Fruit fly (Drosophila melanogaster): ENCODE measurements around the gene tefu.

Gene tefu

dm6 chr3R:15208712-15209499 is 33.1 kb downstream of the tefu start, which contains the start of the genes Spn88Eb and Mau2 (continued):
- TF ChIP-seq CHES-1-like (GFP tag; optimal IDR thresholded peaks at IDR 0.05), result peak; percentile 78
- TF ChIP-seq CrebB (tag; optimal IDR thresholded peaks at IDR 0.05), result peak; percentile 22
- TF ChIP-seq lilli (GFP tag; optimal IDR thresholded peaks at IDR 0.05), result peak; percentile 73
- no peak for TF ChIP-seq nom (GFP tag; optimal IDR thresholded peaks at IDR 0.05)
- TF ChIP-seq croc (GFP tag; conservative IDR thresholded peaks at IDR 0.05), result peak; percentile 56; the same call in 2 of the 3 replicates
- TF ChIP-seq ab (GFP tag; optimal IDR thresholded peaks at IDR 0.05), result no peak
- peak; percentile 43 for TF ChIP-seq CG1602 (GFP tag; optimal IDR thresholded peaks at IDR 0.05)
- TF ChIP-seq CG9876 (GFP tag; optimal IDR thresholded peaks at IDR 0.05), result peak; percentile 58
- TF ChIP-seq jumu (GFP tag; optimal IDR thresholded peaks at IDR 0.05), result peak; percentile 76
- TF ChIP-seq CG31224 (GFP tag; IDR thresholded peaks at IDR 0.05), result peak; percentile 70
- TF ChIP-seq CG12744 (GFP tag; optimal IDR thresholded peaks at IDR 0.05), result no peak
- TF ChIP-seq CTCF (GFP tag; optimal IDR thresholded peaks at IDR 0.05), result no peak
- no peak for TF ChIP-seq btn (GFP tag; optimal IDR thresholded peaks at IDR 0.05)
- TF ChIP-seq grn (GFP tag; optimal IDR thresholded peaks at IDR 0.05), result no peak
- no peak for TF ChIP-seq trh (GFP tag; optimal IDR thresholded peaks at IDR 0.05)
- TF ChIP-seq CG18011 (GFP tag; optimal IDR thresholded peaks at IDR 0.05), result peak; percentile 23
- peak; percentile 47; the same call in 1 of the 2 replicates for TF ChIP-seq E2f2 (GFP tag; IDR thresholded peaks at IDR 0.05)
- TF ChIP-seq crc (GFP tag; optimal IDR thresholded peaks at IDR 0.05), result no peak
- TF ChIP-seq CG15479 (GFP tag; optimal IDR thresholded peaks at IDR 0.05), result no peak
- TF ChIP-seq Dip2 (GFP tag; IDR thresholded peaks at IDR 0.05), result no peak
- TF ChIP-seq CG31441 (GFP tag; IDR thresholded peaks at IDR 0.05), result peak; percentile 100
- peak; percentile 52 for TF ChIP-seq fu2 (GFP tag; optimal IDR thresholded peaks at IDR 0.05)
- TF ChIP-seq NfI (GFP tag; optimal IDR thresholded peaks at IDR 0.05), result peak; percentile 73
- peak; percentile 51 for TF ChIP-seq mirr (GFP tag; optimal IDR thresholded peaks at IDR 0.05)
- peak; percentile 64 for TF ChIP-seq HLH54F (GFP tag; optimal IDR thresholded peaks at IDR 0.05)
- peak; percentile 53; the same call in 1 of the 2 replicates for TF ChIP-seq HLH3B (GFP tag; IDR thresholded peaks at IDR 0.05)
- TF ChIP-seq pan (optimal IDR thresholded peaks at IDR 0.05), result no peak
- TF ChIP-seq pan (GFP tag; optimal IDR thresholded peaks at IDR 0.05 in 1 of 2, IDR thresholded peaks at IDR 0.05 in 1 of 2), result peak in 1 of 2 experiments; percentile 72
- peak; percentile 79; the same call in 2 of the 3 replicates for TF ChIP-seq CG17361 (GFP tag; IDR thresholded peaks at IDR 0.05)
- TF ChIP-seq sob (GFP tag; IDR thresholded peaks at IDR 0.05), result peak; percentile 94
- TF ChIP-seq Xbp1 (GFP tag; optimal IDR thresholded peaks at IDR 0.05), result peak; percentile 75
- no peak for TF ChIP-seq Lim3 (GFP tag; IDR thresholded peaks at IDR 0.05)
- TF ChIP-seq zen2 (GFP tag; IDR thresholded peaks at IDR 0.05; ENCODE audit: partially characterized antibody), result no peak; the same call in 2 of the 3 replicates
- TF ChIP-seq ham (GFP tag; IDR thresholded peaks at IDR 0.05), result no peak
- TF ChIP-seq H15 (GFP tag; IDR thresholded peaks at IDR 0.05), result peak; percentile 61; the same call in 2 of the 3 replicates
- TF ChIP-seq zen (tag; optimal IDR thresholded peaks at IDR 0.05), result peak; percentile 63
- TF ChIP-seq CG1832 (GFP tag; optimal IDR thresholded peaks at IDR 0.05), result no peak
- TF ChIP-seq kni (GFP tag; optimal IDR thresholded peaks at IDR 0.05), result no peak
- TF ChIP-seq CG3281 (GFP tag; optimal IDR thresholded peaks at IDR 0.05), result peak; percentile 56
- no peak for TF ChIP-seq CG7271 (tag; optimal IDR thresholded peaks at IDR 0.05)
- TF ChIP-seq odd (GFP tag; optimal IDR thresholded peaks at IDR 0.05), result no peak
- TF ChIP-seq Six4 (GFP tag; optimal IDR thresholded peaks at IDR 0.05), result peak; percentile 38
- TF ChIP-seq al (GFP tag; IDR thresholded peaks at IDR 0.05), result peak; percentile 70
- TF ChIP-seq CG5245 (GFP tag; optimal IDR thresholded peaks at IDR 0.05), result peak; percentile 55
- TF ChIP-seq Jarid2 (GFP tag; optimal IDR thresholded peaks at IDR 0.05), result no peak
- TF ChIP-seq gsb (GFP tag; IDR thresholded peaks at IDR 0.05), result peak; percentile 47; the same call in 1 of the 2 replicates
- TF ChIP-seq nmo (GFP tag; optimal IDR thresholded peaks at IDR 0.05), result peak; percentile 62
- peak; percentile 83 for TF ChIP-seq vvl (GFP tag; IDR thresholded peaks at IDR 0.05)
- no peak for TF ChIP-seq gcm (GFP tag; optimal IDR thresholded peaks at IDR 0.05)
- TF ChIP-seq CG13296 (GFP tag; optimal IDR thresholded peaks at IDR 0.05), result peak; percentile 65
- peak; percentile 78 for TF ChIP-seq gro (GFP tag; optimal IDR thresholded peaks at IDR 0.05)

All from whole organism, embryonic.